Fruit fly (Drosophila melanogaster): ENCODE data around the gene CG42866.

dm6 chr2L:19966410-19966809 lies 4.9 kb upstream of the CG42866 start, which contains the start of gene OS9:
- TF ChIP-seq pan (optimal IDR thresholded peaks at IDR 0.05) (no peak), usp (GFP tag; optimal IDR thresholded peaks at IDR 0.05) (no peak)
